Comparison of ENCODE assay signal across 3 fruit fly cellular contexts in the genomic region with DNA sequence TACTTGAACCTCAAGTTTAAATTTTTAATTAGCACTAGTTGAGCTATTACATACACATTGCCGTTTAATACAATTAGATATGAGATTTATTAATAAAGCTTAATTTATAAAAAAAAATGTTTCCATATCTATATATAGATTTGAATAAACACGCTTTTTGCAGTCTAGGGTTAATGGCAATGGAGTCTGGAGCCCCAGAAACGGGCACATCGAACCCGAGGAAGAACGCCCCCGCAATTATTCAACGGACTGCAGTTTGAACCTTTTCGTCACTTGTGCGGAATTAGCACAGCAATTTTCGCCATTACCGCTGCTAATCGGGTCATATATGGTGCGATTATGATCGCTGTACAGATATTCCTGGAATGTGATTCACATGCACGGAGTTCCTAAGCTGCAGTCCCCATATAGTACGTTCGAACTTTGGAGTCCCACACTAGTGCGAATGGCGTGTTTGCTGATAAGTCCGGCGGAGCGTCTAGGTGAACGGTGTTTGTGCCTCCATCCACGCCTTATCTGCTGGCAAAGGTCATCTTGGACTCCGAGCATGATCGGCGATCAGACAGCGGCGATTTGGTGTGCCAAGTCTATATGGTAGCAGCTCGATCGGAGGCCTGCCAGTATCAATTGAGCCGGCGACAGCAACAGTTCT.
TF ChIP-seq lines count a peak whose summit lies in the region.

Lsd-1 (plus strand) TSS at position 236 of the 652 bp plus-strand sequence.

TF ChIP-seq in whole organism, embryonic, 481 proteins besides CTCF, POLR2A, EP300 and RAD21 (continued from another document):
- TF ChIP-seq CG7786 (GFP tag; optimal IDR thresholded peaks at IDR 0.05; lab: Kevin White, UChicago) (no peak), CG18619 (GFP tag; optimal IDR thresholded peaks at IDR 0.05; lab: Kevin White, UChicago) (no peak), YL-1 (GFP tag; optimal IDR thresholded peaks at IDR 0.05; lab: Kevin White, UChicago) (no peak), grn (GFP tag; optimal IDR thresholded peaks at IDR 0.05; lab: Kevin White, UChicago) (peak; percentile 29), chinmo (GFP tag; IDR thresholded peaks at IDR 0.05; lab: Robert Waterston, UW; ENCODE audit: partially characterized antibody) (peak; percentile 64; the same call in 1 of the 4 replicates), NfI (GFP tag; optimal IDR thresholded peaks at IDR 0.05; lab: Kevin White, UChicago) (no peak), PHDP (tag; optimal IDR thresholded peaks at IDR 0.05; lab: Kevin White, UChicago) (no peak), CG13296 (GFP tag; optimal IDR thresholded peaks at IDR 0.05; lab: Kevin White, UChicago) (no peak), Dll (GFP tag; IDR thresholded peaks at IDR 0.05; lab: Robert Waterston, UW; ENCODE audit: partially characterized antibody) (no peak), ap (GFP tag; IDR thresholded peaks at IDR 0.05; lab: Robert Waterston, UW) (no peak), CG11247 (GFP tag; IDR thresholded peaks at IDR 0.05; lab: Robert Waterston, UW) (no peak), run (tag; optimal IDR thresholded peaks at IDR 0.05; lab: Kevin White, UChicago) (no peak), D19A (tag; optimal IDR thresholded peaks at IDR 0.05; lab: Kevin White, UChicago) (no peak), CG10209 (GFP tag; optimal IDR thresholded peaks at IDR 0.05; lab: Kevin White, UChicago) (no peak), gem (tag; optimal IDR thresholded peaks at IDR 0.05; lab: Kevin White, UChicago) (peak; percentile 7), scrt (GFP tag; optimal IDR thresholded peaks at IDR 0.05; lab: Kevin White, UChicago) (no peak), bab2 (GFP tag; optimal IDR thresholded peaks at IDR 0.05; lab: Kevin White, UChicago) (no peak), bsh (GFP tag; optimal IDR thresholded peaks at IDR 0.05; lab: Kevin White, UChicago) (peak in 1 of 2 experiments; percentile 52), Xrp1 (GFP tag; IDR thresholded peaks at IDR 0.05; lab: Robert Waterston, UW) (no peak), Nf-YC (tag; optimal IDR thresholded peaks at IDR 0.05; lab: Kevin White, UChicago) (no peak), Dfd (GFP tag; optimal IDR thresholded peaks at IDR 0.05; lab: Kevin White, UChicago) (no peak)

TF ChIP-seq in whole organism, prepupa, 60 proteins besides CTCF, POLR2A, EP300 and RAD21 (continued from another document):
- TF ChIP-seq pdm3 (GFP tag; optimal IDR thresholded peaks at IDR 0.05; lab: Kevin White, UChicago) (no peak), CG8632 (GFP tag; optimal IDR thresholded peaks at IDR 0.05; lab: Kevin White, UChicago) (no peak), CG9139 (GFP tag; optimal IDR thresholded peaks at IDR 0.05; lab: Kevin White, UChicago) (peak; percentile 60), CG6163 (GFP tag; IDR thresholded peaks at IDR 0.05; lab: Robert Waterston, UW) (peak; percentile 44), lz (GFP tag; optimal IDR thresholded peaks at IDR 0.05; lab: Kevin White, UChicago) (no peak), CG16779 (tag; optimal IDR thresholded peaks at IDR 0.05; lab: Kevin White, UChicago) (peak; percentile 69), Sox102F (GFP tag; optimal IDR thresholded peaks at IDR 0.05; lab: Kevin White, UChicago) (no peak), Sox15 (GFP tag; optimal IDR thresholded peaks at IDR 0.05; lab: Kevin White, UChicago) (no peak), Ets96B (tag; optimal IDR thresholded peaks at IDR 0.05; lab: Kevin White, UChicago) (peak; percentile 54), vri (GFP tag; optimal IDR thresholded peaks at IDR 0.05; lab: Kevin White, UChicago) (no peak), CG4318 (GFP tag; optimal IDR thresholded peaks at IDR 0.05; lab: Kevin White, UChicago) (no peak), CG7368 (GFP tag; optimal IDR thresholded peaks at IDR 0.05; lab: Kevin White, UChicago) (no peak), Eip93F (GFP tag; optimal IDR thresholded peaks at IDR 0.05; lab: Kevin White, UChicago) (no peak), Hr39 (GFP tag; optimal IDR thresholded peaks at IDR 0.05; lab: Kevin White, UChicago) (no peak), Gug (GFP tag; IDR thresholded peaks at IDR 0.05; lab: Robert Waterston, UW) (peak; percentile 12; the same call in 1 of the 2 replicates), dac (GFP tag; optimal IDR thresholded peaks at IDR 0.05; lab: Kevin White, UChicago) (no peak), CG11902 (GFP tag; optimal IDR thresholded peaks at IDR 0.05; lab: Kevin White, UChicago) (no peak), CG6854 (GFP tag; optimal IDR thresholded peaks at IDR 0.05; lab: Kevin White, UChicago) (no peak), fd59A (GFP tag; optimal IDR thresholded peaks at IDR 0.05; lab: Kevin White, UChicago) (no peak), ss (GFP tag; optimal IDR thresholded peaks at IDR 0.05; lab: Kevin White, UChicago) (peak; percentile 81 to 82), fd85E (GFP tag; optimal IDR thresholded peaks at IDR 0.05; lab: Kevin White, UChicago) (no peak), CG1621 (tag; optimal IDR thresholded peaks at IDR 0.05; lab: Kevin White, UChicago) (peak; percentile 29), achi (GFP tag; optimal IDR thresholded peaks at IDR 0.05; lab: Kevin White, UChicago) (peak; percentile 1), CG8119 (GFP tag; IDR thresholded peaks at IDR 0.05; lab: Robert Waterston, UW) (peak; percentile 44; the same call in 1 of the 3 replicates), CG10669 (GFP tag; optimal IDR thresholded peaks at IDR 0.05; lab: Kevin White, UChicago) (peak; percentile 46), CG3032 (tag; optimal IDR thresholded peaks at IDR 0.05; lab: Kevin White, UChicago) (peak; percentile 62), Hr4 (GFP tag; optimal IDR thresholded peaks at IDR 0.05; lab: Kevin White, UChicago) (peak; percentile 31), Ets21C (GFP tag; optimal IDR thresholded peaks at IDR 0.05; lab: Kevin White, UChicago) (no peak), CG31627 (GFP tag; optimal IDR thresholded peaks at IDR 0.05; lab: Kevin White, UChicago) (no peak), CG3919 (GFP tag; optimal IDR thresholded peaks at IDR 0.05; lab: Kevin White, UChicago) (peak; percentile 9), Smox (GFP tag; optimal IDR thresholded peaks at IDR 0.05; lab: Kevin White, UChicago) (peak; percentile 22), CG11294 (GFP tag; IDR thresholded peaks at IDR 0.05; lab: Robert Waterston, UW) (no peak), fkh (GFP tag; optimal IDR thresholded peaks at IDR 0.05; lab: Kevin White, UChicago) (no peak), CG11762 (GFP tag; optimal IDR thresholded peaks at IDR 0.05; lab: Kevin White, UChicago; ENCODE audit: insufficient read depth) (no peak), OdsH (GFP tag; optimal IDR thresholded peaks at IDR 0.05; lab: Kevin White, UChicago) (peak; percentile 2), CG6276 (GFP tag; optimal IDR thresholded peaks at IDR 0.05; lab: Kevin White, UChicago) (peak; percentile 71), Hr38 (GFP tag; optimal IDR thresholded peaks at IDR 0.05; lab: Kevin White, UChicago) (no peak), spab (GFP tag; optimal IDR thresholded peaks at IDR 0.05; lab: Kevin White, UChicago) (peak; percentile 51), topi (GFP tag; optimal IDR thresholded peaks at IDR 0.05; lab: Kevin White, UChicago) (no peak), Eip75B (GFP tag; optimal IDR thresholded peaks at IDR 0.05; lab: Kevin White, UChicago) (no peak), svp (GFP tag; lab: Kevin White, UChicago) (peak; percentile 98)

TF ChIP-seq in whole organism, pupa, 21 proteins besides CTCF, POLR2A, EP300 and RAD21 (continued from another document):
- TF ChIP-seq CG34367 (tag; optimal IDR thresholded peaks at IDR 0.05; lab: Kevin White, UChicago), result peak; percentile 43
